Fruit fly (Drosophila melanogaster): ENCODE data around the gene CG4957.

dm6 chr2L:10238726-10239652 lies 29.7 kb upstream of the CG4957 start, which contains the start of gene me31B:
- no peak for TF ChIP-seq fru (GFP tag; optimal IDR thresholded peaks at IDR 0.05)
- TF ChIP-seq psq (GFP tag; optimal IDR thresholded peaks at IDR 0.05), result no peak
- no peak for TF ChIP-seq Abd-B (GFP tag; optimal IDR thresholded peaks at IDR 0.05)
- TF ChIP-seq CG9705 (GFP tag; optimal IDR thresholded peaks at IDR 0.05), result no peak
- TF ChIP-seq Rel (GFP tag; optimal IDR thresholded peaks at IDR 0.05), result no peak
- no peak for TF ChIP-seq Rel (tag; optimal IDR thresholded peaks at IDR 0.05)
- no peak for TF ChIP-seq Dfd (GFP tag; optimal IDR thresholded peaks at IDR 0.05)
- TF ChIP-seq br (GFP tag; optimal IDR thresholded peaks at IDR 0.05), result no peak
- no peak for TF ChIP-seq h (GFP tag; optimal IDR thresholded peaks at IDR 0.05)
- TF ChIP-seq dsf (GFP tag; optimal IDR thresholded peaks at IDR 0.05; ENCODE audit: borderline replicate concordance), result no peak
- no peak for TF ChIP-seq Myc (optimal IDR thresholded peaks at IDR 0.05)
- peak; percentile 1 for TF ChIP-seq Hnf4 (GFP tag; optimal IDR thresholded peaks at IDR 0.05)
- peak; percentile 76 for TF ChIP-seq woc (GFP tag; optimal IDR thresholded peaks at IDR 0.05)
- no peak for TF ChIP-seq Dif (GFP tag; optimal IDR thresholded peaks at IDR 0.05; ENCODE audit: partially characterized antibody)
- TF ChIP-seq pan (optimal IDR thresholded peaks at IDR 0.05), result no peak

Data from whole organism, wandering third instar larva.